Worm (Caenorhabditis elegans) whole organism, L2 larva: ENCODE data around the gene swsn-4.

Experiments used
- F13H6.1 ChIP-seq: sonication (generic microtip); optimal IDR thresholded peaks from 2 replicates; lab custom pipeline; 2016; ENCODE audit warnings: missing genetic modification characterization, missing compliant biosample characterization
- ama-1 ChIP-seq: fragments of 150-350 bp; optimal IDR thresholded peaks from 2 replicates; lab custom pipeline; 2018; ENCODE audit warnings: inconsistent platforms
- ceh-82 ChIP-seq: fragments of 150-350 bp; optimal IDR thresholded peaks from 2 replicates; lab custom pipeline; 2014; ENCODE audit warnings: missing biosample characterization, missing genetic modification characterization
- dmd-4 ChIP-seq: sonication (generic microtip); optimal IDR thresholded peaks from 2 replicates; lab custom pipeline; 2017; ENCODE audit warnings: missing biosample characterization, missing genetic modification characterization
- egl-27 ChIP-seq: sonication (generic microtip); optimal IDR thresholded peaks from 3 replicates; lab custom pipeline; 2017; ENCODE audit warnings: missing biosample characterization, missing genetic modification reagents, missing genetic modification characterization
- nhr-12 ChIP-seq: fragments of 150-350 bp; optimal IDR thresholded peaks from 2 replicates; lab custom pipeline; 2014; ENCODE audit warnings: missing biosample characterization, missing genetic modification characterization
- skn-1 ChIP-seq: sonication (generic microtip); optimal IDR thresholded peaks from 2 replicates; lab custom pipeline; 2017; ENCODE audit warnings: missing biosample characterization, missing genetic modification characterization
- zag-1 ChIP-seq: fragments of 150-350 bp; optimal IDR thresholded peaks from 2 replicates; lab custom pipeline; 2014; ENCODE audit warnings: missing biosample characterization, missing genetic modification characterization
- ztf-11 ChIP-seq: sonication (generic microtip); optimal IDR thresholded peaks from 2 replicates; lab custom pipeline; 2017; ENCODE audit warnings: missing biosample characterization, missing genetic modification characterization

DNA sequence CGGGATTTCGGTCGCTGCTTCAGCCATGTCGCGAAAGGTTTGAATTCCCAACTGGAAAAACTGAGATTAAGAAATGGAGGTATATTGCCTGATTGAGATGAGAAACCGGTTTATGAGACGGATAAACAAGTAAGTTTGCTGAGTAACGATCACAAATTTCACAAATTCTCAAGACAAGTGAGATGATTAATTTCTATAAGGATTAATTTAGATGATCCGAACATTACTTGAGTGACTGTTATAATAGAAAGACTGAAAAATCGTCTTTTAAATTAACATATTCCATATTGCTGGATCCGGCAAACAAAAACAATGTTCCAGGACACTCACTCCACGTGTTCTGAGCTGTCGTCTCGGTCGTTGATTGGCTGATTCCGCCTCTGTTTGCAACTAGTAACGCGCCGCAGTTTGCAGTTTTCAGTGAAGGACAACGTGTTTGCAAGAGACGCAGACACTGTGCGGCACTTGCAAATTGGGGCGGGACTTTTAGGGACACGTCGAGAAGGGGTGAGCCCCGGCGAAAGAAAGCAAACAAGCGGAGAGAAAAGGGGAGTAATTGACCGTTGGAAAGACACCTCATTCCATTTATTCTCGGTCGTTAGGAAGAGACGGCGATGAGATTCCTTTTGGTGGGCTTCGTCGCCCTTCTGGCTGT is 6.9 kb upstream of the swsn-4 start, which contains the start of the genes imp-2 and enpl-1:
- TF ChIP-seq ztf-11 (tag; lab: Kevin White, UChicago) (no peak), F13H6.1 (tag; lab: Kevin White, UChicago) (peak; percentile 91), dmd-4 (tag; lab: Kevin White, UChicago) (no peak), ceh-82 (tag; lab: Kevin White, UChicago) (no peak), nhr-12 (tag; lab: Kevin White, UChicago) (no peak), skn-1 (tag; lab: Kevin White, UChicago) (no peak), egl-27 (peak; percentile 82), ama-1 (lab: Kevin White, UChicago) (no peak), zag-1 (tag; lab: Kevin White, UChicago) (peak; percentile 98)
